Fruit fly (Drosophila melanogaster): Measurements from ENCODE around the gene Zmynd8.
A peak's percentile ranks its signal among the peaks of the same experiment; 100 is the strongest.

DNA sequence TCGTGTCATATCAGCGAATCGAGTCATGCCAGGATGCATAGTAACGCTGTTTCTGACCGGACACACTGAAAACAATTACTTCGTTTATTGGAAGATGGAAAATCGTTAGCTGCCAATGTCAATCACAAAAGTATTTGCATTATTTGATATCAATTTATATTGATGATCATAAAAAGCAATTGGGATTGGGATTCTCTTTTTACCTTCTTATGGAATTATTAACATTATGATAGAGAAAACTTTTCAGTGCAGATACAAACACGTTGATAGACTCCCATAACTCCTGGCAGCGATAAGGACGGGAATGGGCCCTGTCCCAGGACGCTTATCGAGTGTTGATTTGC, 37.6 kb downstream of the Zmynd8 start:
- TF ChIP-seq CG13204 (GFP tag; optimal IDR thresholded peaks at IDR 0.05) (no peak), CG9948 (tag; optimal IDR thresholded peaks at IDR 0.05) (peak; percentile 24), CG14655 (GFP tag; optimal IDR thresholded peaks at IDR 0.05) (peak; percentile 27), fd96Ca (GFP tag; IDR thresholded peaks at IDR 0.05) (no peak), rn (GFP tag; IDR thresholded peaks at IDR 0.05) (no peak), CG8159 (tag; optimal IDR thresholded peaks at IDR 0.05) (peak; percentile 52), CG15710 (tag; optimal IDR thresholded peaks at IDR 0.05) (no peak), gl (tag; optimal IDR thresholded peaks at IDR 0.05) (no peak), Pif1A (GFP tag; optimal IDR thresholded peaks at IDR 0.05) (no peak), D1 (tag; optimal IDR thresholded peaks at IDR 0.05) (no peak), CG4496 (GFP tag; IDR thresholded peaks at IDR 0.05) (no peak), CG32121 (GFP tag; IDR thresholded peaks at IDR 0.05) (no peak), EcR (GFP tag; optimal IDR thresholded peaks at IDR 0.05) (no peak), Ets98B (GFP tag; IDR thresholded peaks at IDR 0.05) (no peak)

Measured in whole organism, pupa.